Worm (Caenorhabditis elegans) whole organism, L4 larva: ENCODE results near the gene F29B9.1.

ENCODE experiments used
- fos-1 ChIP-seq: fragments of 150-350 bp; optimal IDR thresholded peaks from 2 replicates; lab custom pipeline; 2014; ENCODE audit warnings: missing biosample characterization, missing genetic modification characterization
- jun-1 ChIP-seq: fragments of 150-350 bp; optimal IDR thresholded peaks from 2 replicates; lab custom pipeline; 2014; ENCODE audit warnings: missing biosample characterization, missing genetic modification reagents, missing genetic modification characterization

DNA sequence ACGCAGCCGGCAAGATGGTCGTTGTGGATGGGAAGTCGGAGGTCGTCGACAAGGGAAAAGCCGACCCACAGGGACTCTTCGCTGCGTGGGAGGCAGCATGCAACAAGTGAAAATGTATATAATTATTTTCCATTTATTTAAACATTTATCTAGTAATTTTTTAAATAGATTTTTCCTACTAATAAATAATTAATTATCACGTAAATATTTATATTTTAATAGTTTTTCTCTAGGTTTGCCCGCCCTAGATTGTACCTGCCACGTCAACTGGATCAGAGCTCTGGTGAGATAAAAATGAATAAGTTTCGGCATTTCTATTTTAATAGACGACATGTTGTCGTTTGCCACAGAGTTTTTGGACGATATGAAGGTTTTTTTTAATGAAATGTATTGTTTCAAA, 12.2 kb upstream of the F29B9.1 start, which contains the start of gene psr-1:
- TF ChIP-seq fos-1 (tag; lab: Kevin White, UChicago) (no peak), jun-1 (tag; lab: Kevin White, UChicago) (no peak)
